Worm (Caenorhabditis elegans) whole organism, early embryonic: ENCODE measurements around the gene srlf-2.

ENCODE experiments used
- ama-1 ChIP-seq: fragments of 150-350 bp; optimal IDR thresholded peaks from 2 replicates; lab custom pipeline; 2014
- ceh-36 ChIP-seq: sonication (generic microtip); optimal IDR thresholded peaks from 2 replicates; lab custom pipeline; 2016; ENCODE audit warnings: missing genetic modification characterization, inconsistent platforms, missing compliant biosample characterization

- TF ChIP-seq ceh-36 (no peak), ama-1 (no peak)
These were observed 45.9 kb downstream of the srlf-2 start for ce11 chrIV:8535946-8536345.
